Worm (Caenorhabditis elegans) whole organism, midembryonic: ENCODE measurements around the gene B0252.11.
"Not testable (repeated sequence)": the region's sequence is repeated elsewhere in the genome, so short reads cannot be mapped to it uniquely, and the experiment has no call there.

Experiments used
- T22C8.4 ChIP-seq: fragments of 200-800 bp; sonication (Bioruptor generic); IDR thresholded peaks from 2 replicates; pipeline ENCODE4 v1.3.6; 2022; ENCODE audit warnings: missing genetic modification characterization, missing compliant biosample characterization
- cog-1 ChIP-seq: sonication (generic microtip); optimal IDR thresholded peaks from 2 replicates; lab custom pipeline; 2016; ENCODE audit warnings: missing genetic modification characterization, missing compliant biosample characterization
- flt-1 ChIP-seq: fragments of 200-800 bp; sonication (Bioruptor generic); IDR thresholded peaks from 2 replicates; pipeline ENCODE4 v1.3.6; 2022; ENCODE audit warnings: missing genetic modification characterization, missing compliant biosample characterization
- klf-2 ChIP-seq: fragments of 200-800 bp; sonication (Bioruptor generic); conservative IDR thresholded peaks from 2 replicates; pipeline ENCODE4 v1.3.6; 2022; ENCODE audit warnings: missing genetic modification reagents, missing genetic modification characterization, missing compliant biosample characterization
- med-1 ChIP-seq: sonication (generic microtip); optimal IDR thresholded peaks from 2 replicates; lab custom pipeline; 2017; ENCODE audit warnings: missing genetic modification characterization, mild to moderate bottlenecking, missing compliant biosample characterization, antibody characterized with exemption, missing genetic modification reagents; ENCODE audit not compliant: insufficient read depth
- ref-1 ChIP-seq: fragments of 200-800 bp; sonication (Bioruptor generic); conservative IDR thresholded peaks from 2 replicates; pipeline ENCODE4 v1.3.6; 2022; ENCODE audit warnings: missing genetic modification reagents, missing genetic modification characterization, missing compliant biosample characterization
- tab-1 ChIP-seq: fragments of 200-800 bp; sonication (Bioruptor generic); IDR thresholded peaks from 2 replicates; pipeline ENCODE4 v1.3.6; 2022; ENCODE audit warnings: missing genetic modification characterization, missing compliant biosample characterization
- ztf-23 ChIP-seq: fragments of 200-800 bp; sonication (Bioruptor generic); IDR thresholded peaks from 2 replicates; pipeline ENCODE4 v1.3.6; 2022; ENCODE audit warnings: missing genetic modification reagents, missing genetic modification characterization, missing compliant biosample characterization
- ztf-29 ChIP-seq: fragments of 200-800 bp; sonication (Bioruptor generic); IDR thresholded peaks from 2 replicates; pipeline ENCODE4 v1.3.6; 2022; ENCODE audit warnings: missing genetic modification reagents, missing genetic modification characterization, missing compliant biosample characterization

B0252.11 gene

ce11 chrII:6919363-6919851, 1.8 kb upstream of the B0252.11 start, which contains the start of gene B0252.1:
Gene B0252.1, plus strand, starts transcription at chrII:6919680.
- TF ChIP-seq ref-1 (GFP tag; lab: Robert Waterston, UW) (no peak), flt-1 (no peak), ztf-23 (GFP tag; lab: Robert Waterston, UW) (no peak), klf-2 (no peak), tab-1 (GFP tag; lab: Robert Waterston, UW) (no peak)

- no peak for TF ChIP-seq med-1 (GFP tag; lab: Kevin White, UChicago)
- no peak for TF ChIP-seq klf-2
- TF ChIP-seq flt-1, result no peak
- TF ChIP-seq ztf-29, result no peak
- TF ChIP-seq ref-1 (GFP tag; lab: Robert Waterston, UW), result no peak
- no peak for TF ChIP-seq T22C8.4 (GFP tag; lab: Robert Waterston, UW)
- TF ChIP-seq ztf-23 (GFP tag; lab: Robert Waterston, UW), result no peak
- TF ChIP-seq cog-1 (tag; lab: Kevin White, UChicago), result no peak
- TF ChIP-seq tab-1 (GFP tag; lab: Robert Waterston, UW), result no peak
These were observed 1.3 kb upstream of the B0252.11 start, which contains the start of gene B0252.5 for ce11 chrII:6918862-6919261. Gene B0252.5, minus strand, starts transcription at chrII:6918878.

ce11 chrII:6915875-6916274, 1.7 kb downstream of the B0252.11 start, which contains the start of gene B0252.8:
Gene B0252.8, plus strand, starts transcription at chrII:6916166.
- TF ChIP-seq ztf-23 (GFP tag; lab: Robert Waterston, UW) (no peak), cog-1 (tag; lab: Kevin White, UChicago) (no peak), ref-1 (GFP tag; lab: Robert Waterston, UW) (no peak), T22C8.4 (GFP tag; lab: Robert Waterston, UW) (no peak)

- TF ChIP-seq cog-1 (tag; lab: Kevin White, UChicago) (peak; percentile 52), med-1 (GFP tag; lab: Kevin White, UChicago) (no peak), klf-2 (peak; percentile 82), ztf-23 (GFP tag; lab: Robert Waterston, UW) (peak; percentile 90), tab-1 (GFP tag; lab: Robert Waterston, UW) (no peak), ref-1 (GFP tag; lab: Robert Waterston, UW) (0 out of 2 replicates have a peak, but pooled peaks have one; percentile 42), T22C8.4 (GFP tag; lab: Robert Waterston, UW) (no peak), flt-1 (peak; percentile 92)
These were observed 4.3 kb downstream of the B0252.11 start, which contains the start of gene cyn-10 for ce11 chrII:6913309-6913708. Gene cyn-10, minus strand, starts transcription at chrII:6913365.

ce11 chrII:6909568-6910122, 8.0 kb downstream of the B0252.11 start, which contains the start of gene asm-1:
Gene asm-1, plus strand, starts transcription at chrII:6910072.
- TF ChIP-seq flt-1 (no peak), klf-2 (no peak), cog-1 (tag; lab: Kevin White, UChicago) (no peak), ztf-23 (GFP tag; lab: Robert Waterston, UW) (no peak), ref-1 (GFP tag; lab: Robert Waterston, UW) (no peak), med-1 (GFP tag; lab: Kevin White, UChicago) (no peak), T22C8.4 (GFP tag; lab: Robert Waterston, UW) (no peak), tab-1 (GFP tag; lab: Robert Waterston, UW) (no peak), ztf-29 (no peak)

- no peak for TF ChIP-seq ztf-23 (GFP tag; lab: Robert Waterston, UW)
- TF ChIP-seq flt-1, result no peak
- TF ChIP-seq ref-1 (GFP tag; lab: Robert Waterston, UW), result no peak
- TF ChIP-seq T22C8.4 (GFP tag; lab: Robert Waterston, UW), result no peak
These were observed 8.9 kb downstream of the B0252.11 start for ce11 chrII:6908689-6909088.

- TF ChIP-seq cog-1 (tag; lab: Kevin White, UChicago); tab-1 (GFP tag; lab: Robert Waterston, UW); med-1 (GFP tag; lab: Kevin White, UChicago): not testable (repeated sequence)
These were observed 10.0 kb downstream of the B0252.11 start, which contains the start of gene B0252.3 for ce11 chrII:6907657-6908056. Gene B0252.3, minus strand, starts transcription at chrII:6907757.

- no peak for TF ChIP-seq tab-1 (GFP tag; lab: Robert Waterston, UW)
- TF ChIP-seq klf-2, result no peak
- no peak for TF ChIP-seq flt-1
- TF ChIP-seq ztf-29, result no peak
- no peak for TF ChIP-seq med-1 (GFP tag; lab: Kevin White, UChicago)
- no peak for TF ChIP-seq ref-1 (GFP tag; lab: Robert Waterston, UW)
- no peak for TF ChIP-seq ztf-23 (GFP tag; lab: Robert Waterston, UW)
- no peak for TF ChIP-seq T22C8.4 (GFP tag; lab: Robert Waterston, UW)
- no peak for TF ChIP-seq cog-1 (tag; lab: Kevin White, UChicago)
These were observed 15.8 kb downstream of the B0252.11 start, which contains the start of gene psmd-9 for ce11 chrII:6901795-6902194. Gene psmd-9, plus strand, starts transcription at chrII:6902095.

ce11 chrII:6900708-6901107, 16.9 kb downstream of the B0252.11 start:
- TF ChIP-seq ref-1 (GFP tag; lab: Robert Waterston, UW) (no peak), med-1 (GFP tag; lab: Kevin White, UChicago) (no peak), ztf-29 (no peak), klf-2 (no peak), flt-1 (no peak), tab-1 (GFP tag; lab: Robert Waterston, UW) (no peak), ztf-23 (GFP tag; lab: Robert Waterston, UW) (no peak), cog-1 (tag; lab: Kevin White, UChicago) (no peak), T22C8.4 (GFP tag; lab: Robert Waterston, UW) (no peak)
